Fruit fly (Drosophila melanogaster) whole organism, embryonic: Measurements from ENCODE around the gene Pisd.

Experiments used
- Atf3 ChIP-seq: fragments of 200-800 bp; sonication (Bioruptor generic); optimal IDR thresholded peaks from 3 replicates; lab custom pipeline; 2016; ENCODE audit warnings: missing biosample characterization, missing genetic modification characterization
- CG10267 ChIP-seq: fragments of 200-800 bp; sonication (Bioruptor generic); optimal IDR thresholded peaks from 2 replicates; lab custom pipeline; 2018; ENCODE audit warnings: missing biosample characterization, mild to moderate bottlenecking, missing genetic modification characterization, moderate library complexity
- CG10274 ChIP-seq: fragments of 200-800 bp; sonication (Bioruptor generic); optimal IDR thresholded peaks from 3 replicates; lab custom pipeline; 2017; ENCODE audit warnings: missing biosample characterization, mild to moderate bottlenecking, missing genetic modification characterization
- CG10462 ChIP-seq: fragments of 200-800 bp; sonication (Bioruptor generic); optimal IDR thresholded peaks from 2 replicates; lab custom pipeline; 2016; ENCODE audit warnings: missing biosample characterization, missing genetic modification characterization
- CG12391 ChIP-seq: fragments of 200-800 bp; sonication (Bioruptor generic); optimal IDR thresholded peaks from 3 replicates; lab custom pipeline; 2018; ENCODE audit warnings: missing biosample characterization, mild to moderate bottlenecking, missing genetic modification characterization, moderate library complexity
- CG13296 ChIP-seq: fragments of 200-800 bp; sonication (Bioruptor generic); optimal IDR thresholded peaks from 3 replicates; lab custom pipeline; 2018; ENCODE audit warnings: missing biosample characterization, mild to moderate bottlenecking, missing genetic modification characterization
- CG1647 ChIP-seq: fragments of 200-800 bp; sonication (Bioruptor generic); optimal IDR thresholded peaks from 3 replicates; lab custom pipeline; 2016; ENCODE audit warnings: missing biosample characterization, missing genetic modification characterization
- CG18011 ChIP-seq: fragments of 200-800 bp; sonication (Bioruptor generic); optimal IDR thresholded peaks from 2 replicates; lab custom pipeline; 2017; ENCODE audit warnings: missing biosample characterization, missing genetic modification characterization, mild to moderate bottlenecking, moderate library complexity, missing genotype
- CG2116 ChIP-seq: fragments of 200-800 bp; sonication (Bioruptor generic); optimal IDR thresholded peaks from 3 replicates; lab custom pipeline; 2018; ENCODE audit warnings: missing biosample characterization, mild to moderate bottlenecking, missing genetic modification characterization
- CG34422 ChIP-seq: fragments of 200-800 bp; sonication (Bioruptor generic); IDR thresholded peaks from 3 replicates; pipeline ENCODE4 v1.3.6; 2022; ENCODE audit warnings: missing biosample characterization, missing genetic modification characterization
- CG3838 ChIP-seq: fragments of 200-800 bp; sonication (Bioruptor generic); optimal IDR thresholded peaks from 3 replicates; lab custom pipeline; 2016; ENCODE audit warnings: missing biosample characterization, missing genetic modification characterization
- CG43689 ChIP-seq: fragments of 200-800 bp; sonication (Bioruptor generic); IDR thresholded peaks from 2 replicates; pipeline ENCODE4 v1.3.6; 2022; ENCODE audit warnings: missing biosample characterization, missing genetic modification characterization
- CG4424 ChIP-seq: fragments of 200-800 bp; sonication (Bioruptor generic); optimal IDR thresholded peaks from 3 replicates; lab custom pipeline; 2016; ENCODE audit warnings: missing biosample characterization, missing genetic modification characterization
- CkIIα-i1 ChIP-seq: fragments of 200-800 bp; sonication (Bioruptor generic); IDR thresholded peaks from 2 replicates; pipeline ENCODE4 v1.3.6; 2022; ENCODE audit warnings: missing biosample characterization, missing genetic modification characterization
- CoRest ChIP-seq: fragments of 200-800 bp; sonication (Bioruptor generic); optimal IDR thresholded peaks from 3 replicates; lab custom pipeline; 2018; ENCODE audit warnings: missing biosample characterization, mild to moderate bottlenecking, missing genetic modification characterization, moderate library complexity
- D19B ChIP-seq: fragments of 200-800 bp; sonication (Bioruptor generic); optimal IDR thresholded peaks from 2 replicates; lab custom pipeline; 2017; ENCODE audit warnings: missing biosample characterization, mild to moderate bottlenecking, missing genetic modification characterization
- Dfd ChIP-seq, 2 experiments: fragments of >200 bp; optimal IDR thresholded peaks; 2 replicates each; lab custom pipeline; 2017; ENCODE audit warnings: missing biosample characterization in 2 of 2, missing genetic modification characterization in 2 of 2
- Dp ChIP-seq: fragments of 200-800 bp; sonication (Bioruptor generic); optimal IDR thresholded peaks from 2 replicates; lab custom pipeline; 2018; ENCODE audit warnings: missing biosample characterization, mild to moderate bottlenecking, missing genetic modification characterization, moderate library complexity
- Dref ChIP-seq: fragments of 200-800 bp; sonication (Bioruptor generic); IDR thresholded peaks from 2 replicates; pipeline ENCODE4 v1.3.6; 2022; ENCODE audit warnings: missing biosample characterization, missing genetic modification characterization
- H2.0 ChIP-seq: fragments of 200-800 bp; sonication (Bioruptor generic); IDR thresholded peaks from 2 replicates; pipeline ENCODE4 v1.3.6; 2022; ENCODE audit warnings: missing biosample characterization, missing genetic modification characterization
- Hmx ChIP-seq: fragments of 200-800 bp; sonication (Bioruptor generic); optimal IDR thresholded peaks from 2 replicates; lab custom pipeline; 2016; ENCODE audit warnings: missing biosample characterization, missing genetic modification characterization
- Max ChIP-seq: fragments of 200-800 bp; sonication (Bioruptor generic); optimal IDR thresholded peaks from 2 replicates; lab custom pipeline; 2016; ENCODE audit warnings: missing biosample characterization, mild to moderate bottlenecking, missing genetic modification characterization
- NC2α ChIP-seq: fragments of 200-800 bp; sonication (Bioruptor generic); optimal IDR thresholded peaks from 2 replicates; lab custom pipeline; 2016; ENCODE audit warnings: missing biosample characterization, missing genetic modification characterization
- Rx ChIP-seq: fragments of 200-800 bp; sonication (Bioruptor generic); IDR thresholded peaks from 2 replicates; pipeline ENCODE4 v1.3.6; 2022; ENCODE audit warnings: missing biosample characterization, missing genetic modification characterization
- Sox100B ChIP-seq: fragments of 200-800 bp; sonication (Bioruptor generic); optimal IDR thresholded peaks from 3 replicates; lab custom pipeline; 2018; ENCODE audit warnings: missing biosample characterization, mild to moderate bottlenecking, missing genetic modification characterization
- Xbp1 ChIP-seq: fragments of 200-800 bp; sonication (Bioruptor generic); optimal IDR thresholded peaks from 3 replicates; lab custom pipeline; 2016; ENCODE audit warnings: missing biosample characterization, mild to moderate bottlenecking, missing genetic modification characterization
- YL-1 ChIP-seq: fragments of 200-800 bp; sonication (Bioruptor generic); optimal IDR thresholded peaks from 3 replicates; lab custom pipeline; 2017; ENCODE audit warnings: missing biosample characterization, mild to moderate bottlenecking, missing genetic modification characterization
- ase ChIP-seq: fragments of 200-800 bp; sonication (Bioruptor generic); IDR thresholded peaks from 3 replicates; pipeline ENCODE4 v1.3.6; 2022; ENCODE audit warnings: missing biosample characterization, missing genetic modification characterization
- bigmax ChIP-seq: fragments of 200-800 bp; sonication (Bioruptor generic); optimal IDR thresholded peaks from 2 replicates; lab custom pipeline; 2018; ENCODE audit warnings: missing biosample characterization, mild to moderate bottlenecking, missing genetic modification characterization
- bowl ChIP-seq: fragments of 200-800 bp; sonication (Bioruptor generic); IDR thresholded peaks from 2 replicates; pipeline ENCODE4 v1.3.6; 2022; ENCODE audit warnings: missing biosample characterization, missing genetic modification characterization
- br ChIP-seq: fragments of >200 bp; optimal IDR thresholded peaks from 2 replicates; lab custom pipeline; 2017
- cas ChIP-seq: fragments of 200-800 bp; sonication (Bioruptor generic); IDR thresholded peaks from 2 replicates; pipeline ENCODE4 v1.3.6; 2022; ENCODE audit warnings: missing biosample characterization, missing genetic modification characterization
- chif ChIP-seq, 2 experiments: fragments of 200-800 bp; sonication (Bioruptor generic); optimal IDR thresholded peaks; 3 replicates each; lab custom pipeline; 2016; ENCODE audit warnings: missing biosample characterization in 2 of 2, missing genetic modification characterization in 2 of 2
- chinmo ChIP-seq: fragments of 200-800 bp; sonication (Bioruptor generic); IDR thresholded peaks from 4 replicates; pipeline ENCODE4 v1.3.6; 2022; ENCODE audit warnings: missing biosample characterization, missing genetic modification characterization; ENCODE audit not compliant: partially characterized antibody
- crol ChIP-seq: fragments of 200-800 bp; sonication (Bioruptor generic); IDR thresholded peaks from 2 replicates; pipeline ENCODE4 v1.3.6; 2022; ENCODE audit warnings: missing biosample characterization, missing genetic modification characterization
- cwo ChIP-seq: fragments of 200-800 bp; sonication (Bioruptor generic); optimal IDR thresholded peaks from 3 replicates; lab custom pipeline; 2017; ENCODE audit warnings: missing biosample characterization, missing genetic modification characterization, mild to moderate bottlenecking, moderate library complexity, missing genetic modification reagents
- disco-r ChIP-seq: fragments of 200-800 bp; sonication (Bioruptor generic); optimal IDR thresholded peaks from 2 replicates; lab custom pipeline; 2016; ENCODE audit warnings: missing biosample characterization, missing genetic modification characterization
- dmrt99B ChIP-seq: fragments of 200-800 bp; sonication (Bioruptor generic); optimal IDR thresholded peaks from 2 replicates; lab custom pipeline; 2018; ENCODE audit warnings: missing biosample characterization, mild to moderate bottlenecking, missing genetic modification characterization, moderate library complexity
- dpn ChIP-seq, 2 experiments: fragments of 200-800 bp; sonication (Bioruptor generic); optimal IDR thresholded peaks; 3 replicates each; lab custom pipeline; 2016; ENCODE audit warnings: missing biosample characterization in 2 of 2, missing genetic modification characterization in 2 of 2
- gcm ChIP-seq: fragments of 200-800 bp; sonication (Bioruptor generic); optimal IDR thresholded peaks from 2 replicates; lab custom pipeline; 2019; ENCODE audit warnings: missing biosample characterization, mild to moderate bottlenecking, missing genetic modification characterization, moderate library complexity
- onecut ChIP-seq: fragments of 200-800 bp; sonication (Bioruptor generic); IDR thresholded peaks from 2 replicates; pipeline ENCODE4 v1.3.6; 2022; ENCODE audit warnings: missing biosample characterization, missing genetic modification characterization
- phol ChIP-seq: fragments of 200-800 bp; sonication (Bioruptor generic); optimal IDR thresholded peaks from 3 replicates; lab custom pipeline; 2018; ENCODE audit warnings: missing biosample characterization, mild to moderate bottlenecking, missing genetic modification characterization, moderate library complexity
- pros ChIP-seq: fragments of 200-800 bp; sonication (Bioruptor generic); optimal IDR thresholded peaks from 3 replicates; lab custom pipeline; 2019; ENCODE audit warnings: missing biosample characterization, mild to moderate bottlenecking, missing genetic modification characterization, moderate library complexity
- schlank ChIP-seq: fragments of 200-800 bp; sonication (Bioruptor generic); optimal IDR thresholded peaks from 2 replicates; lab custom pipeline; 2018; ENCODE audit warnings: missing biosample characterization, mild to moderate bottlenecking, missing genetic modification characterization
- slp2 ChIP-seq: fragments of 200-800 bp; sonication (Bioruptor generic); optimal IDR thresholded peaks from 2 replicates; lab custom pipeline; 2016; ENCODE audit warnings: missing biosample characterization, missing genetic modification characterization
- tna ChIP-seq: fragments of 200-800 bp; sonication (Bioruptor generic); IDR thresholded peaks from 2 replicates; pipeline ENCODE4 v1.3.6; 2022; ENCODE audit warnings: missing biosample characterization, missing genetic modification characterization; ENCODE audit not compliant: partially characterized antibody
- vfl ChIP-seq: fragments of 200-800 bp; sonication (Bioruptor generic); optimal IDR thresholded peaks from 2 replicates; lab custom pipeline; 2016; ENCODE audit warnings: missing biosample characterization, missing genetic modification characterization

Gene Pisd

dm6 chr3R:24046580-24047225 is 3.9 kb upstream of the Pisd start (continued):
- 0 out of 4 replicates have a peak, but pooled peaks have one; percentile 26 for TF ChIP-seq chinmo
- no peak for TF ChIP-seq Xbp1 (GFP tag; lab: Kevin White, UChicago)
- no peak for TF ChIP-seq onecut (GFP tag; lab: Robert Waterston, UW)
- TF ChIP-seq Hmx (GFP tag; lab: Kevin White, UChicago) = no peak
- no peak for TF ChIP-seq dpn (GFP tag; optimal IDR thresholded peaks at IDR 0.05; lab: Kevin White, UChicago)
- no peak for TF ChIP-seq cas
- no peak for TF ChIP-seq YL-1 (GFP tag; lab: Kevin White, UChicago)
- no peak for TF ChIP-seq CG10274
- TF ChIP-seq br (lab: Kevin White, UChicago) = no peak
- no peak for TF ChIP-seq Max (GFP tag; lab: Kevin White, UChicago)
- TF ChIP-seq, all 482 proteins: peak for 38

dm6 chr3R:24047226-24047976 is 3.2 kb upstream of the Pisd start, which contains the start of gene CG5986:
TSS of gene CG5986 (plus strand) at chr3R:24047790.
- TF ChIP-seq CG1647 (GFP tag; lab: Kevin White, UChicago) = no peak
- TF ChIP-seq CG4424 = no peak
- TF ChIP-seq Atf3 (GFP tag; lab: Kevin White, UChicago) = no peak
- TF ChIP-seq CG2116 = peak; percentile 53
- no peak for TF ChIP-seq YL-1 (GFP tag; lab: Kevin White, UChicago)
- no peak for TF ChIP-seq gcm (GFP tag; lab: Kevin White, UChicago)
- TF ChIP-seq CG18011 = no peak
- TF ChIP-seq Dp (GFP tag; lab: Kevin White, UChicago) = no peak
- TF ChIP-seq tna (GFP tag; lab: Robert Waterston, UW) = peak; percentile 32; the same call in 1 of the 2 replicates
- no peak for TF ChIP-seq CoRest
- peak in 1 of 2 experiments; percentile 17 for TF ChIP-seq Dfd (GFP tag; optimal IDR thresholded peaks at IDR 0.05; lab: Kevin White, UChicago)
- TF ChIP-seq Sox100B (GFP tag; lab: Kevin White, UChicago) = no peak
- no peak for TF ChIP-seq Dref
- no peak for TF ChIP-seq bigmax (GFP tag; lab: Kevin White, UChicago)
- TF ChIP-seq Rx = no peak
- TF ChIP-seq slp2 (GFP tag; lab: Kevin White, UChicago) = no peak
- TF ChIP-seq vfl (GFP tag; lab: Kevin White, UChicago) = no peak
- no peak for TF ChIP-seq ase
- no peak for TF ChIP-seq br (lab: Kevin White, UChicago)
- TF ChIP-seq disco-r (GFP tag; lab: Kevin White, UChicago) = no peak
- no peak for TF ChIP-seq CG10462
- TF ChIP-seq CG34422 = peak; percentile 52; the same call in 1 of the 3 replicates
- no peak for TF ChIP-seq bowl (GFP tag; lab: Robert Waterston, UW)
- TF ChIP-seq crol (GFP tag; lab: Robert Waterston, UW) = peak; percentile 86
- TF ChIP-seq CG10267 (tag; lab: Kevin White, UChicago) = no peak
- 0 out of 4 replicates have a peak, but pooled peaks have one; percentile 39 for TF ChIP-seq chinmo
- TF ChIP-seq CkIIα-i1 (GFP tag; lab: Robert Waterston, UW) = no peak
- no peak for TF ChIP-seq CG13296
- no peak for TF ChIP-seq CG43689 (GFP tag; lab: Robert Waterston, UW)
- no peak for TF ChIP-seq NC2α (GFP tag; lab: Kevin White, UChicago)
- no peak for TF ChIP-seq cwo (GFP tag; lab: Kevin White, UChicago)
- no peak for TF ChIP-seq CG3838 (GFP tag; lab: Kevin White, UChicago)
- no peak for TF ChIP-seq H2.0 (GFP tag; lab: Robert Waterston, UW)
- TF ChIP-seq schlank (tag; lab: Kevin White, UChicago) = no peak
- TF ChIP-seq CG12391 = no peak
- TF ChIP-seq pros = peak; percentile 86
- no peak for TF ChIP-seq chif (GFP tag; optimal IDR thresholded peaks at IDR 0.05; lab: Kevin White, UChicago)
- TF ChIP-seq D19B (GFP tag; lab: Kevin White, UChicago) = no peak
- TF ChIP-seq dmrt99B (tag; lab: Kevin White, UChicago) = no peak
- no peak for TF ChIP-seq phol (tag; lab: Kevin White, UChicago)
